Worm (Caenorhabditis elegans) whole organism, L3 larva: ENCODE measurements around the gene W04D12.1.

Experiments
- ZK546.5 ChIP-seq: sonication (generic microtip); optimal IDR thresholded peaks from 2 replicates; lab custom pipeline; 2017; ENCODE audit warnings: missing biosample characterization, missing genetic modification characterization
- aly-2 ChIP-seq: fragments of 150-350 bp; optimal IDR thresholded peaks from 2 replicates; lab custom pipeline; 2014; ENCODE audit warnings: missing biosample characterization, missing genetic modification characterization
- ama-1 ChIP-seq: fragments of 150-350 bp; optimal IDR thresholded peaks from 2 replicates; lab custom pipeline; 2018
- ceh-16 ChIP-seq: sonication (generic microtip); optimal IDR thresholded peaks from 2 replicates; lab custom pipeline; 2017; ENCODE audit warnings: missing biosample characterization, missing genetic modification characterization
- ceh-28 ChIP-seq: fragments of 150-350 bp; optimal IDR thresholded peaks from 2 replicates; lab custom pipeline; 2014; ENCODE audit warnings: missing biosample characterization, missing genetic modification reagents, missing genetic modification characterization
- ceh-82 ChIP-seq: fragments of 150-350 bp; optimal IDR thresholded peaks from 2 replicates; lab custom pipeline; 2014; ENCODE audit warnings: missing biosample characterization, missing genetic modification characterization
- ceh-9 ChIP-seq: sonication (generic microtip); optimal IDR thresholded peaks from 2 replicates; lab custom pipeline; 2018; ENCODE audit warnings: missing biosample characterization, missing genetic modification characterization
- daf-12 ChIP-seq: fragments of 150-350 bp; optimal IDR thresholded peaks from 2 replicates; lab custom pipeline; 2014; ENCODE audit warnings: missing biosample characterization, missing genetic modification reagents, missing genetic modification characterization
- egl-5 ChIP-seq: fragments of 150-350 bp; optimal IDR thresholded peaks from 2 replicates; lab custom pipeline; 2017; ENCODE audit warnings: missing biosample characterization, missing genetic modification reagents, missing genetic modification characterization, inconsistent platforms
- elt-1 ChIP-seq: fragments of 150-350 bp; optimal IDR thresholded peaks from 2 replicates; lab custom pipeline; 2014; ENCODE audit warnings: missing biosample characterization, missing genetic modification characterization
- elt-2 ChIP-seq: sonication (generic microtip); optimal IDR thresholded peaks from 2 replicates; lab custom pipeline; 2016; ENCODE audit warnings: missing genetic modification reagents, mild to moderate bottlenecking, missing genetic modification characterization, missing compliant biosample characterization
- elt-3 ChIP-seq, 3 experiments: fragments of 150-350 bp in 1 of 3; sonication (generic microtip) in 2 of 3; optimal IDR thresholded peaks; 2 replicates in 2 of 3; 4 replicates in 1 of 3; lab custom pipeline; 2014 to 2017; ENCODE audit warnings: missing biosample characterization in 3 of 3, missing genetic modification characterization in 3 of 3
- fkh-10 ChIP-seq: sonication (generic microtip); optimal IDR thresholded peaks from 2 replicates; lab custom pipeline; 2017; ENCODE audit warnings: missing biosample characterization, missing genetic modification reagents, missing genetic modification characterization
- fkh-2 ChIP-seq: fragments of 150-350 bp; optimal IDR thresholded peaks from 2 replicates; lab custom pipeline; 2014; ENCODE audit warnings: missing biosample characterization, missing genetic modification reagents, missing genetic modification characterization
- hmg-11 ChIP-seq: sonication (generic microtip); optimal IDR thresholded peaks from 2 replicates; lab custom pipeline; 2016; ENCODE audit warnings: missing genetic modification characterization, missing compliant biosample characterization
- jun-1 ChIP-seq: fragments of 150-350 bp; optimal IDR thresholded peaks from 2 replicates; lab custom pipeline; 2014; ENCODE audit warnings: missing biosample characterization, missing genetic modification reagents, missing genetic modification characterization
- lin-15B ChIP-seq: fragments of 150-350 bp; optimal IDR thresholded peaks from 2 replicates; lab custom pipeline; 2014; ENCODE audit warnings: missing biosample characterization, missing genetic modification characterization
- lin-39 ChIP-seq: fragments of 150-350 bp; optimal IDR thresholded peaks from 2 replicates; lab custom pipeline; 2018; ENCODE audit warnings: missing biosample characterization, missing genetic modification reagents, missing genetic modification characterization
- mdl-1 ChIP-seq: fragments of 150-350 bp; optimal IDR thresholded peaks from 2 replicates; lab custom pipeline; 2014; ENCODE audit warnings: missing biosample characterization, missing genetic modification characterization
- mml-1 ChIP-seq: fragments of 150-350 bp; sonication (generic microtip); optimal IDR thresholded peaks from 3 replicates; lab custom pipeline; 2014; ENCODE audit warnings: missing biosample characterization, missing genetic modification characterization
- nfya-1 ChIP-seq: sonication (generic microtip); optimal IDR thresholded peaks from 2 replicates; lab custom pipeline; 2017; ENCODE audit warnings: missing genetic modification characterization, mild to moderate bottlenecking, missing compliant biosample characterization, antibody characterized with exemption, moderate library complexity; ENCODE audit not compliant: insufficient read depth
- nhr-11 ChIP-seq: fragments of 150-350 bp; optimal IDR thresholded peaks from 2 replicates; lab custom pipeline; 2014; ENCODE audit warnings: missing biosample characterization, missing genetic modification characterization
- nhr-12 ChIP-seq: fragments of 150-350 bp; optimal IDR thresholded peaks from 2 replicates; lab custom pipeline; 2014; ENCODE audit warnings: missing biosample characterization, missing genetic modification characterization
- nhr-23 ChIP-seq: fragments of 150-350 bp; optimal IDR thresholded peaks from 2 replicates; lab custom pipeline; 2014; ENCODE audit warnings: missing biosample characterization, missing genetic modification reagents, missing genetic modification characterization
- nhr-237 ChIP-seq: fragments of 150-350 bp; optimal IDR thresholded peaks from 2 replicates; lab custom pipeline; 2014; ENCODE audit warnings: missing biosample characterization, missing genetic modification characterization
- nhr-25 ChIP-seq: sonication (generic microtip); optimal IDR thresholded peaks from 2 replicates; lab custom pipeline; 2017; ENCODE audit warnings: missing biosample characterization, missing genetic modification characterization
- nhr-28 ChIP-seq: fragments of 150-350 bp; optimal IDR thresholded peaks from 2 replicates; lab custom pipeline; 2014; ENCODE audit warnings: missing biosample characterization, missing genetic modification characterization
- nhr-76 ChIP-seq: fragments of 150-350 bp; sonication (generic microtip); optimal IDR thresholded peaks from 5 replicates; lab custom pipeline; 2014; ENCODE audit warnings: missing biosample characterization, missing genetic modification characterization
- nhr-77 ChIP-seq: fragments of 150-350 bp; optimal IDR thresholded peaks from 2 replicates; lab custom pipeline; 2014; ENCODE audit warnings: missing biosample characterization, missing genetic modification characterization
- pha-4 ChIP-seq: fragments of 150-350 bp; optimal IDR thresholded peaks from 2 replicates; lab custom pipeline; 2014; ENCODE audit warnings: missing biosample characterization, missing genetic modification reagents, missing genetic modification characterization
- pqm-1 ChIP-seq: fragments of 150-350 bp; optimal IDR thresholded peaks from 2 replicates; lab custom pipeline; 2017; ENCODE audit warnings: missing biosample characterization, missing genetic modification characterization, inconsistent platforms
- sea-2 ChIP-seq: fragments of 150-350 bp; sonication (generic microtip); optimal IDR thresholded peaks from 4 replicates; lab custom pipeline; 2014; ENCODE audit warnings: missing biosample characterization, missing genetic modification reagents, missing genetic modification characterization
- skn-1 ChIP-seq: fragments of 150-350 bp; optimal IDR thresholded peaks from 2 replicates; lab custom pipeline; 2014; ENCODE audit warnings: missing biosample characterization, missing genetic modification characterization
- snpc-4 ChIP-seq: fragments of 150-350 bp; optimal IDR thresholded peaks from 2 replicates; lab custom pipeline; 2014; ENCODE audit warnings: missing biosample characterization, missing genetic modification characterization
- tbx-2 ChIP-seq: sonication (generic microtip); optimal IDR thresholded peaks from 2 replicates; lab custom pipeline; 2016; ENCODE audit warnings: mild to moderate bottlenecking, missing genetic modification characterization, missing compliant biosample characterization
- unc-39 ChIP-seq: sonication (generic microtip); optimal IDR thresholded peaks from 4 replicates; lab custom pipeline; 2017; ENCODE audit warnings: missing biosample characterization, missing genetic modification characterization
- unc-62 ChIP-seq: fragments of 150-350 bp; sonication (generic microtip); optimal IDR thresholded peaks from 4 replicates; lab custom pipeline; 2014; ENCODE audit warnings: missing biosample characterization, missing genetic modification reagents, missing genetic modification characterization
- zag-1 ChIP-seq: fragments of 150-350 bp; optimal IDR thresholded peaks from 2 replicates; lab custom pipeline; 2014; ENCODE audit warnings: missing biosample characterization, missing genetic modification characterization
- ztf-11 ChIP-seq: fragments of 150-350 bp; optimal IDR thresholded peaks from 2 replicates; lab custom pipeline; 2014; ENCODE audit warnings: missing biosample characterization, missing genetic modification characterization
- ztf-4 ChIP-seq: fragments of 150-350 bp; optimal IDR thresholded peaks from 2 replicates; lab custom pipeline; 2014; ENCODE audit warnings: missing biosample characterization, missing genetic modification characterization

Gene W04D12.1

ce11 chrIII:5841676-5842075, 5.0 kb downstream of the W04D12.1 start:
- no peak for TF ChIP-seq nhr-11
- peak; percentile 53 for TF ChIP-seq pha-4
- TF ChIP-seq jun-1, result peak; percentile 23
- peak; percentile 17 for TF ChIP-seq nfya-1 (tag; lab: Kevin White, UChicago)
- TF ChIP-seq mdl-1 (tag; lab: Kevin White, UChicago), result peak; percentile 8
- TF ChIP-seq nhr-23 (tag; lab: Kevin White, UChicago), result peak; percentile 56
- TF ChIP-seq nhr-12 (tag; lab: Kevin White, UChicago), result no peak
- peak; percentile 20 for TF ChIP-seq egl-5 (tag; lab: Kevin White, UChicago)
- TF ChIP-seq nhr-25 (tag; lab: Kevin White, UChicago), result peak; percentile 74
- TF ChIP-seq hmg-11 (tag; lab: Kevin White, UChicago), result peak; percentile 3

- peak; percentile 23 for TF ChIP-seq nfya-1 (tag; lab: Kevin White, UChicago)
- peak; percentile 7 for TF ChIP-seq hmg-11 (tag; lab: Kevin White, UChicago)
- peak; percentile 60 for TF ChIP-seq pha-4
- TF ChIP-seq ZK546.5, result no peak
These were observed 6.2 kb downstream of the W04D12.1 start for ce11 chrIII:5842920-5843319.

ce11 chrIII:5843662-5844061, 6.9 kb downstream of the W04D12.1 start:
- no peak for TF ChIP-seq nhr-23 (tag; lab: Kevin White, UChicago)
- TF ChIP-seq nhr-28 (tag; lab: Kevin White, UChicago), result no peak
- peak; percentile 21 for TF ChIP-seq lin-39 (tag; lab: Kevin White, UChicago)
- peak; percentile 71 for TF ChIP-seq pha-4

- TF ChIP-seq nfya-1 (tag; lab: Kevin White, UChicago) (peak; percentile 85), hmg-11 (tag; lab: Kevin White, UChicago) (peak; percentile 76), lin-15B (tag; lab: Kevin White, UChicago) (peak; percentile 4), skn-1 (peak; percentile 12), unc-62 (GFP tag; lab: Kevin White, UChicago) (peak; percentile 35), lin-39 (tag; lab: Kevin White, UChicago) (peak; percentile 74), unc-39 (no peak), sea-2 (GFP tag; lab: Kevin White, UChicago) (no peak), zag-1 (tag; lab: Kevin White, UChicago) (peak; percentile 61), fkh-10 (GFP tag; lab: Kevin White, UChicago) (peak; percentile 88), nhr-11 (peak; percentile 56), elt-1 (tag; lab: Kevin White, UChicago) (peak; percentile 15), snpc-4 (tag; lab: Kevin White, UChicago) (peak; percentile 2), mdl-1 (tag; lab: Kevin White, UChicago) (peak; percentile 85), fkh-2 (no peak)
These were observed 8.8 kb downstream of the W04D12.1 start for ce11 chrIII:5845483-5845882.

- TF ChIP-seq fkh-10 (GFP tag; lab: Kevin White, UChicago), result peak; percentile 74
- TF ChIP-seq aly-2 (tag; lab: Kevin White, UChicago), result no peak
- TF ChIP-seq nfya-1 (tag; lab: Kevin White, UChicago), result peak; percentile 46
These were observed 9.7 kb downstream of the W04D12.1 start for ce11 chrIII:5846412-5846811.

ce11 chrIII:5853240-5853639, 16.5 kb downstream of the W04D12.1 start, which contains the start of gene ddx-23:
Gene ddx-23 (minus strand): TSS chrIII:5853269.
- TF ChIP-seq zag-1 (tag; lab: Kevin White, UChicago) (no peak), jun-1 (no peak), pha-4 (peak; percentile 45), nhr-28 (tag; lab: Kevin White, UChicago) (no peak), elt-1 (tag; lab: Kevin White, UChicago) (no peak), ama-1 (lab: Kevin White, UChicago) (peak; percentile 79), elt-2 (peak; percentile 38), snpc-4 (tag; lab: Kevin White, UChicago) (no peak), mml-1 (tag; lab: Kevin White, UChicago) (no peak), ceh-82 (tag; lab: Kevin White, UChicago) (no peak), lin-15B (tag; lab: Kevin White, UChicago) (peak; percentile 0), nhr-11 (no peak), nhr-77 (no peak), nhr-237 (tag; lab: Kevin White, UChicago) (no peak), skn-1 (no peak), nhr-76 (tag; lab: Kevin White, UChicago) (no peak), lin-39 (tag; lab: Kevin White, UChicago) (no peak), nhr-12 (tag; lab: Kevin White, UChicago) (no peak), fkh-10 (GFP tag; lab: Kevin White, UChicago) (no peak), nfya-1 (tag; lab: Kevin White, UChicago) (peak; percentile 35), fkh-2 (no peak), pqm-1 (no peak), elt-3 (tag; optimal IDR thresholded peaks at IDR 0.05; lab: Kevin White, UChicago) (no peak), daf-12 (tag; lab: Kevin White, UChicago) (no peak), ZK546.5 (no peak), tbx-2 (peak; percentile 26), ztf-11 (tag; lab: Kevin White, UChicago) (no peak), ztf-4 (tag; lab: Kevin White, UChicago) (no peak), ceh-16 (tag; lab: Kevin White, UChicago) (no peak), ceh-28 (tag; lab: Kevin White, UChicago) (no peak), ceh-9 (tag; lab: Kevin White, UChicago) (no peak), sea-2 (GFP tag; lab: Kevin White, UChicago) (no peak), unc-39 (no peak)
